Fruit fly (Drosophila melanogaster) whole organism, wandering third instar larva: ENCODE measurements around the gene melt.

Experiments
- Dfd ChIP-seq: fragments of >200 bp; optimal IDR thresholded peaks from 2 replicates; lab custom pipeline; 2017; ENCODE audit warnings: missing biosample characterization, missing genetic modification characterization
- Hr83 ChIP-seq: fragments of 200-300 bp; sonication (Bioruptor generic); optimal IDR thresholded peaks from 2 replicates; lab custom pipeline; 2016; ENCODE audit warnings: missing biosample characterization, mild to moderate bottlenecking, missing genetic modification characterization, moderate library complexity; ENCODE audit not compliant: poor library complexity, severe bottlenecking
- Mio ChIP-seq: sonication (Bioruptor generic); optimal IDR thresholded peaks from 2 replicates; lab custom pipeline; 2016; ENCODE audit warnings: missing biosample characterization, missing genetic modification characterization
- Myc ChIP-seq: fragments of >200 bp; optimal IDR thresholded peaks from 2 replicates; lab custom pipeline; 2017
- lola ChIP-seq: fragments of >200 bp; optimal IDR thresholded peaks from 2 replicates; lab custom pipeline; 2017; ENCODE audit warnings: missing biosample characterization, missing genetic modification characterization
- pan ChIP-seq: fragments of >200 bp; optimal IDR thresholded peaks from 2 replicates; lab custom pipeline; 2017
- psq ChIP-seq: fragments of 200-800 bp; sonication (Bioruptor generic); optimal IDR thresholded peaks from 3 replicates; lab custom pipeline; 2017; ENCODE audit warnings: missing biosample characterization, mild to moderate bottlenecking, missing genetic modification characterization, moderate library complexity
- rgr ChIP-seq: fragments of 200-800 bp; sonication (Bioruptor generic); optimal IDR thresholded peaks from 3 replicates; lab custom pipeline; 2016; ENCODE audit warnings: missing biosample characterization, mild to moderate bottlenecking, missing genetic modification characterization
- sage ChIP-seq: fragments of 200-800 bp; sonication (Bioruptor generic); optimal IDR thresholded peaks from 2 replicates; lab custom pipeline; 2016; ENCODE audit warnings: missing biosample characterization, mild to moderate bottlenecking, missing genetic modification characterization
- usp ChIP-seq: fragments of >200 bp; optimal IDR thresholded peaks from 2 replicates; lab custom pipeline; 2017; ENCODE audit warnings: missing biosample characterization, missing genetic modification characterization

DNA sequence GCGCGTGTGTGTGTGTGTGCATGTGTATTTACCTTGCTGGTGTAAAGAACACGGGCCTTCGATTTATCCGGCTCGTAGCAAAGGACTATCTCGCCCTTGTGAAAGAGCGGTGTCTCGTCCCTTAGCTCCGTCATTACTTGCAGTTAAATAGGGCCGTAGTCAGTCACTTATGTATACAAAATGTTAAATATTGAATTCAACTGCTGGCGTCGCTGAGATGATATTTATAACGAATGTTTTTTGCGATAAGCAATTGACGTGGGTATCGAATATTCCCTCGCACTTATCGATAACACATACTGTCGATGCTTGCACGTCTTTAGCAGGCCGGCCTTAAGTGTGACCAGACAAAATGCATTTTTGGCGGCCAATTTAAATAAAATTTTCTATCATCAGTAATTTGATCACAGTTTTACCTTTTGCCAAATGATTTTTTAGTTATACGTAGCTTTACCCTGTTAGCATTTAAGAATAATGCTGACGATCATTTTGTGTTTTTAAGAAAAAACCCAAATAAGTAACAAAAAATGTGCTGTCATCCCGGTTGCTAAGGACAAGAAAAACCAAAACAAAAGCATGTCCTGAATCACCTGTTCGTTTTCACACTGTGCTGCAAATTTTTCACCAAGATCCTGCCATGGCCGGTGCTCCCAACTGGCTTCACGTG is 8.9 kb upstream of the melt start, which contains the start of the genes msl-3 and BBS1:
- TF ChIP-seq Myc (lab: Kevin White, UChicago) (no peak), sage (no peak), usp (GFP tag; lab: Kevin White, UChicago) (no peak), lola (GFP tag; lab: Kevin White, UChicago) (no peak), rgr (GFP tag; lab: Kevin White, UChicago) (no peak), Hr83 (GFP tag; lab: Kevin White, UChicago) (no peak), Dfd (GFP tag; lab: Kevin White, UChicago) (no peak), Mio (GFP tag; lab: Kevin White, UChicago) (no peak), pan (lab: Kevin White, UChicago) (no peak), psq (GFP tag; lab: Kevin White, UChicago) (no peak)
